Fruit fly (Drosophila melanogaster) whole organism, embryonic: ENCODE measurements around the gene ABCB7.

Source experiments
- Abd-B ChIP-seq: fragments of 200-800 bp; sonication (Bioruptor generic); optimal IDR thresholded peaks from 2 replicates; lab custom pipeline; 2018; ENCODE audit warnings: missing biosample characterization, mild to moderate bottlenecking, missing genetic modification characterization, moderate library complexity
- BEAF-32 ChIP-seq: fragments of 200-800 bp; sonication (Bioruptor generic); optimal IDR thresholded peaks from 3 replicates; lab custom pipeline; 2017; ENCODE audit warnings: missing biosample characterization, missing genetic modification characterization, mild to moderate bottlenecking, moderate library complexity, missing genetic modification reagents
- CG10366 ChIP-seq: fragments of 200-800 bp; sonication (Bioruptor generic); IDR thresholded peaks from 2 replicates; pipeline ENCODE4 v1.3.6; 2022; ENCODE audit warnings: missing biosample characterization, missing genetic modification characterization
- CG10543 ChIP-seq: fragments of 200-800 bp; sonication (Bioruptor generic); optimal IDR thresholded peaks from 3 replicates; lab custom pipeline; 2017; ENCODE audit warnings: missing biosample characterization, mild to moderate bottlenecking, missing genetic modification characterization, moderate library complexity
- CG12219 ChIP-seq: fragments of 200-800 bp; sonication (Bioruptor generic); optimal IDR thresholded peaks from 3 replicates; lab custom pipeline; 2018; ENCODE audit warnings: missing biosample characterization, mild to moderate bottlenecking, missing genetic modification characterization
- CG13123 ChIP-seq: fragments of 200-800 bp; sonication (Bioruptor generic); optimal IDR thresholded peaks from 2 replicates; lab custom pipeline; 2016; ENCODE audit warnings: missing biosample characterization, missing genetic modification characterization
- CG14441 ChIP-seq: fragments of 200-800 bp; sonication (Bioruptor generic); IDR thresholded peaks from 2 replicates; pipeline ENCODE4 v1.3.6; 2022; ENCODE audit warnings: missing biosample characterization, missing genetic modification characterization
- CG16813 ChIP-seq: fragments of 200-800 bp; sonication (Bioruptor generic); IDR thresholded peaks from 3 replicates; pipeline ENCODE4 v1.3.6; 2022; ENCODE audit warnings: missing biosample characterization, missing genetic modification characterization; ENCODE audit not compliant: partially characterized antibody
- CG16815 ChIP-seq: fragments of 200-800 bp; sonication (Bioruptor generic); optimal IDR thresholded peaks from 3 replicates; lab custom pipeline; 2017; ENCODE audit warnings: missing biosample characterization, mild to moderate bottlenecking, missing genetic modification characterization
- CG17328 ChIP-seq: fragments of 200-800 bp; sonication (Bioruptor generic); IDR thresholded peaks from 2 replicates; pipeline ENCODE4 v1.3.6; 2022; ENCODE audit warnings: missing biosample characterization, missing genetic modification characterization
- CG17612 ChIP-seq: fragments of 200-800 bp; sonication (Bioruptor generic); IDR thresholded peaks from 2 replicates; pipeline ENCODE4 v1.3.6; 2022; ENCODE audit warnings: missing biosample characterization, missing genetic modification characterization
- CG18262 ChIP-seq: fragments of 200-800 bp; optimal IDR thresholded peaks from 3 replicates; lab custom pipeline; 2019; ENCODE audit warnings: missing biosample characterization, mild to moderate bottlenecking, missing genetic modification characterization, moderate library complexity
- CG4820 ChIP-seq: fragments of 200-800 bp; sonication (Bioruptor generic); optimal IDR thresholded peaks from 3 replicates; lab custom pipeline; 2016; ENCODE audit warnings: missing biosample characterization, missing genetic modification characterization
- CG6175 ChIP-seq: fragments of 200-800 bp; sonication (Bioruptor generic); IDR thresholded peaks from 3 replicates; pipeline ENCODE4 v1.3.6; 2022; ENCODE audit warnings: missing biosample characterization, missing genetic modification characterization
- CG7786 ChIP-seq: fragments of 200-800 bp; sonication (Bioruptor generic); optimal IDR thresholded peaks from 2 replicates; lab custom pipeline; 2016; ENCODE audit warnings: missing biosample characterization, missing genetic modification characterization
- CG7963 ChIP-seq: fragments of 200-800 bp; sonication (Bioruptor generic); IDR thresholded peaks from 3 replicates; pipeline ENCODE4 v1.3.6; 2022; ENCODE audit warnings: missing biosample characterization, missing genetic modification characterization; ENCODE audit not compliant: partially characterized antibody
- CG8388 ChIP-seq: fragments of 200-800 bp; sonication (Bioruptor generic); optimal IDR thresholded peaks from 2 replicates; lab custom pipeline; 2019; ENCODE audit warnings: missing biosample characterization, mild to moderate bottlenecking, missing genetic modification characterization, moderate library complexity
- CoRest ChIP-seq: fragments of 200-800 bp; sonication (Bioruptor generic); optimal IDR thresholded peaks from 3 replicates; lab custom pipeline; 2018; ENCODE audit warnings: missing biosample characterization, mild to moderate bottlenecking, missing genetic modification characterization, moderate library complexity
- CrebB ChIP-seq: fragments of 200-800 bp; sonication (Bioruptor generic); optimal IDR thresholded peaks from 3 replicates; lab custom pipeline; 2018; ENCODE audit warnings: missing biosample characterization, mild to moderate bottlenecking, missing genetic modification characterization
- Dip2 ChIP-seq: fragments of 200-800 bp; sonication (Bioruptor generic); IDR thresholded peaks from 2 replicates; pipeline ENCODE4 v1.3.6; 2022; ENCODE audit warnings: missing biosample characterization, missing genetic modification characterization
- Dll ChIP-seq: fragments of 200-800 bp; sonication (Bioruptor generic); IDR thresholded peaks from 4 replicates; pipeline ENCODE4 v1.3.6; 2022; ENCODE audit warnings: missing biosample characterization, missing genetic modification characterization; ENCODE audit not compliant: partially characterized antibody
- Dp ChIP-seq: fragments of 200-800 bp; sonication (Bioruptor generic); optimal IDR thresholded peaks from 2 replicates; lab custom pipeline; 2018; ENCODE audit warnings: missing biosample characterization, mild to moderate bottlenecking, missing genetic modification characterization, moderate library complexity
- Eip74EF ChIP-seq, 2 experiments: fragments of 200-800 bp in 1 of 2; fragments of >200 bp in 1 of 2; sonication (Bioruptor generic) in 1 of 2; optimal IDR thresholded peaks; 2 replicates each; lab custom pipeline; 2017 to 2019; ENCODE audit warnings: missing biosample characterization in 2 of 2, missing genetic modification characterization in 2 of 2, mild to moderate bottlenecking in 1 of 2, moderate library complexity in 1 of 2
- Ets97D ChIP-seq: fragments of 200-800 bp; sonication (Bioruptor generic); optimal IDR thresholded peaks from 3 replicates; lab custom pipeline; 2016; ENCODE audit warnings: missing biosample characterization, missing genetic modification characterization
- HHEX ChIP-seq: fragments of 200-800 bp; sonication (Bioruptor generic); optimal IDR thresholded peaks from 3 replicates; lab custom pipeline; 2017; ENCODE audit warnings: missing biosample characterization, mild to moderate bottlenecking, missing genetic modification characterization, missing genetic modification reagents
- Med ChIP-seq: fragments of 200-800 bp; sonication (Bioruptor generic); peaks from one replicate; lab custom pipeline; 2016; ENCODE audit warnings: missing biosample characterization, missing genetic modification characterization, mild to moderate bottlenecking, inconsistent platforms, moderate library complexity
- Sox102F ChIP-seq: fragments of 200-800 bp; sonication (Bioruptor generic); optimal IDR thresholded peaks from 2 replicates; lab custom pipeline; 2018; ENCODE audit warnings: missing biosample characterization, mild to moderate bottlenecking, missing genetic modification characterization, moderate library complexity
- Spps ChIP-seq: fragments of 200-800 bp; sonication (Bioruptor generic); optimal IDR thresholded peaks from 2 replicates; lab custom pipeline; 2018; ENCODE audit warnings: missing biosample characterization, mild to moderate bottlenecking, missing genetic modification characterization
- Trl ChIP-seq, 3 experiments: fragments of >200 bp in 2 of 3; fragments of 200-800 bp in 1 of 3; sonication (Bioruptor generic) in 1 of 3; optimal IDR thresholded peaks; 2 replicates in 1 of 3; 3 replicates in 2 of 3; lab custom pipeline; 2016 to 2017; ENCODE audit warnings: missing biosample characterization in 1 of 3, missing genetic modification characterization in 1 of 3
- ab ChIP-seq: fragments of 200-800 bp; sonication (Bioruptor generic); optimal IDR thresholded peaks from 2 replicates; lab custom pipeline; 2016; ENCODE audit warnings: missing biosample characterization, missing genetic modification characterization
- bcd ChIP-seq: fragments of 200-800 bp; sonication (Bioruptor generic); optimal IDR thresholded peaks from 2 replicates; lab custom pipeline; 2017; ENCODE audit warnings: missing biosample characterization, mild to moderate bottlenecking, missing genetic modification characterization
- bigmax ChIP-seq: fragments of 200-800 bp; sonication (Bioruptor generic); optimal IDR thresholded peaks from 2 replicates; lab custom pipeline; 2018; ENCODE audit warnings: missing biosample characterization, mild to moderate bottlenecking, missing genetic modification characterization
- emc ChIP-seq: fragments of 200-800 bp; sonication (Bioruptor generic); optimal IDR thresholded peaks from 2 replicates; lab custom pipeline; 2016; ENCODE audit warnings: missing biosample characterization, missing genetic modification characterization
- en ChIP-seq: fragments of 200-800 bp; sonication (Bioruptor generic); optimal IDR thresholded peaks from 2 replicates; lab custom pipeline; 2016; ENCODE audit warnings: missing biosample characterization, missing genetic modification characterization
- fd64A ChIP-seq: fragments of 200-800 bp; sonication (Bioruptor generic); optimal IDR thresholded peaks from 3 replicates; lab custom pipeline; 2018; ENCODE audit warnings: missing biosample characterization, mild to moderate bottlenecking, missing genetic modification characterization
- fu2 ChIP-seq: fragments of 200-800 bp; sonication (Bioruptor generic); optimal IDR thresholded peaks from 2 replicates; lab custom pipeline; 2016; ENCODE audit warnings: missing biosample characterization, missing genetic modification characterization
- hbn ChIP-seq: fragments of 200-800 bp; sonication (Bioruptor generic); IDR thresholded peaks from 2 replicates; pipeline ENCODE4 v1.3.6; 2022; ENCODE audit warnings: missing biosample characterization, missing genetic modification characterization; ENCODE audit not compliant: partially characterized antibody
- her ChIP-seq: fragments of 200-800 bp; sonication (Bioruptor generic); optimal IDR thresholded peaks from 2 replicates; lab custom pipeline; 2016; ENCODE audit warnings: missing biosample characterization, missing genetic modification characterization
- kah ChIP-seq: fragments of 200-800 bp; sonication (Bioruptor generic); optimal IDR thresholded peaks from 2 replicates; lab custom pipeline; 2018; ENCODE audit warnings: missing biosample characterization, mild to moderate bottlenecking, missing genetic modification characterization
- lilli ChIP-seq: fragments of 200-800 bp; sonication (Bioruptor generic); optimal IDR thresholded peaks from 3 replicates; lab custom pipeline; 2016; ENCODE audit warnings: missing biosample characterization, missing genetic modification characterization
- mirr ChIP-seq: fragments of 200-800 bp; sonication (Bioruptor generic); optimal IDR thresholded peaks from 3 replicates; lab custom pipeline; 2018; ENCODE audit warnings: missing biosample characterization, mild to moderate bottlenecking, missing genetic modification characterization
- nau ChIP-seq: fragments of 200-800 bp; sonication (Bioruptor generic); optimal IDR thresholded peaks from 3 replicates; lab custom pipeline; 2017; ENCODE audit warnings: missing biosample characterization, mild to moderate bottlenecking, missing genetic modification characterization, missing genetic modification reagents
- psq ChIP-seq: fragments of 200-800 bp; sonication (Bioruptor generic); optimal IDR thresholded peaks from 2 replicates; lab custom pipeline; 2017; ENCODE audit warnings: missing biosample characterization, missing genetic modification characterization
- repo ChIP-seq: fragments of 200-800 bp; sonication (Bioruptor generic); optimal IDR thresholded peaks from 2 replicates; lab custom pipeline; 2016; ENCODE audit warnings: missing biosample characterization, missing genetic modification characterization
- slp2 ChIP-seq: fragments of 200-800 bp; sonication (Bioruptor generic); optimal IDR thresholded peaks from 2 replicates; lab custom pipeline; 2016; ENCODE audit warnings: missing biosample characterization, missing genetic modification characterization
- tap ChIP-seq: fragments of 200-800 bp; optimal IDR thresholded peaks from 3 replicates; lab custom pipeline; 2019; ENCODE audit warnings: missing biosample characterization, mild to moderate bottlenecking, missing genetic modification characterization, moderate library complexity
- unpg ChIP-seq: fragments of 200-800 bp; sonication (Bioruptor generic); optimal IDR thresholded peaks from 3 replicates; lab custom pipeline; 2018; ENCODE audit warnings: missing biosample characterization, mild to moderate bottlenecking, missing genetic modification characterization, moderate library complexity
- usp ChIP-seq: fragments of >200 bp; optimal IDR thresholded peaks from 2 replicates; lab custom pipeline; 2017; ENCODE audit warnings: missing biosample characterization, missing genetic modification characterization
- z ChIP-seq: fragments of 200-800 bp; sonication (Bioruptor generic); IDR thresholded peaks from 3 replicates; pipeline ENCODE4 v1.3.6; 2022; ENCODE audit warnings: missing biosample characterization, missing genetic modification characterization

The ABCB7 gene

dm6 chr3L:1639185-1639812 lies 21.1 kb downstream of the ABCB7 start, which contains the start of the genes Mettl2 and Bgb (continued):
- TF ChIP-seq lilli (GFP tag; lab: Kevin White, UChicago) (peak; percentile 90), CrebB (no peak), HHEX (GFP tag; lab: Kevin White, UChicago) (peak; percentile 32), Dp (GFP tag; lab: Kevin White, UChicago) (peak; percentile 62), ab (GFP tag; lab: Kevin White, UChicago) (peak; percentile 49), Med (peak; percentile 94), CG16813 (peak; percentile 84), bigmax (GFP tag; lab: Kevin White, UChicago) (no peak), CG17612 (peak; percentile 69), CG7786 (GFP tag; lab: Kevin White, UChicago) (peak; percentile 83), CG13123 (GFP tag; lab: Kevin White, UChicago) (peak; percentile 50), CG16815 (GFP tag; lab: Kevin White, UChicago) (peak; percentile 66), CG4820 (peak; percentile 80), CG14441 (peak; percentile 81), CoRest (tag; lab: Kevin White, UChicago) (peak; percentile 83), Dll (peak; percentile 85), CG10543 (peak; percentile 51), BEAF-32 (peak; percentile 89), en (GFP tag; lab: Kevin White, UChicago) (peak; percentile 53), tap (tag; lab: Kevin White, UChicago) (no peak), z (GFP tag; lab: Robert Waterston, UW) (no peak), CG17328 (GFP tag; lab: Robert Waterston, UW) (peak; percentile 63), Abd-B (GFP tag; lab: Kevin White, UChicago) (peak; percentile 86), slp2 (GFP tag; lab: Kevin White, UChicago) (peak; percentile 66), Trl (optimal IDR thresholded peaks at IDR 0.05; lab: Kevin White, UChicago) (peak in 1 of 2 experiments; percentile 9), Trl (GFP tag; optimal IDR thresholded peaks at IDR 0.05; lab: Kevin White, UChicago) (peak; percentile 83), her (GFP tag; lab: Kevin White, UChicago) (peak; percentile 46), psq (peak; percentile 29), CG18262 (tag; lab: Kevin White, UChicago) (peak; percentile 72), kah (GFP tag; lab: Kevin White, UChicago) (no peak), Dip2 (GFP tag; lab: Robert Waterston, UW) (no peak), CG7963 (peak; percentile 40; the same call in 2 of the 3 replicates), nau (GFP tag; lab: Kevin White, UChicago) (no peak), bcd (GFP tag; lab: Kevin White, UChicago) (peak; percentile 75), Spps (peak; percentile 65), unpg (GFP tag; lab: Kevin White, UChicago) (peak; percentile 71), emc (peak; percentile 48), Sox102F (peak; percentile 60), hbn (GFP tag; lab: Robert Waterston, UW) (peak; percentile 62), mirr (GFP tag; lab: Kevin White, UChicago) (peak; percentile 27), CG8388 (GFP tag; lab: Kevin White, UChicago) (peak; percentile 60), fd64A (GFP tag; lab: Kevin White, UChicago) (no peak), CG6175 (GFP tag; lab: Robert Waterston, UW) (peak; percentile 61; the same call in 1 of the 3 replicates), Ets97D (GFP tag; lab: Kevin White, UChicago) (peak; percentile 69), Eip74EF (GFP tag; optimal IDR thresholded peaks at IDR 0.05; lab: Kevin White, UChicago) (no peak), CG10366 (GFP tag; lab: Robert Waterston, UW) (peak; percentile 69), fu2 (peak; percentile 71), CG12219 (GFP tag; lab: Kevin White, UChicago) (no peak), usp (GFP tag; lab: Kevin White, UChicago) (no peak), repo (GFP tag; lab: Kevin White, UChicago) (peak; percentile 45)
